Fruit fly (Drosophila melanogaster) whole organism, embryonic: ENCODE data around the gene CG6023.
A peak's percentile ranks its signal among the peaks of the same experiment; 100 is the strongest.

Experiments
- Asciz ChIP-seq: fragments of 200-800 bp; sonication (Bioruptor generic); optimal IDR thresholded peaks from 2 replicates; lab custom pipeline; 2017; ENCODE audit warnings: missing biosample characterization, mild to moderate bottlenecking, missing genetic modification characterization, missing genetic modification reagents
- Awh ChIP-seq: fragments of 200-800 bp; sonication (Bioruptor generic); IDR thresholded peaks from 2 replicates; pipeline ENCODE4, ENCODE4 v1.3.6; 2022; ENCODE audit warnings: missing biosample characterization, missing genetic modification characterization
- CG10321 ChIP-seq: fragments of 200-800 bp; sonication (Bioruptor generic); IDR thresholded peaks from 2 replicates; pipeline ENCODE4 v1.3.6; 2022; ENCODE audit warnings: missing biosample characterization, missing genetic modification characterization
- CG10654 ChIP-seq: fragments of 200-800 bp; sonication (Bioruptor generic); optimal IDR thresholded peaks from 2 replicates; lab custom pipeline; 2016; ENCODE audit warnings: missing biosample characterization, missing genetic modification characterization
- CG10979 ChIP-seq: fragments of 200-800 bp; sonication (Bioruptor generic); optimal IDR thresholded peaks from 2 replicates; lab custom pipeline; 2018; ENCODE audit warnings: missing biosample characterization, mild to moderate bottlenecking, missing genetic modification characterization, moderate library complexity
- CG11456 ChIP-seq: fragments of 200-800 bp; sonication (Bioruptor generic); IDR thresholded peaks from 3 replicates; pipeline ENCODE4 v1.3.6; 2022; ENCODE audit warnings: missing biosample characterization, missing genetic modification characterization
- CG12104 ChIP-seq: fragments of 200-800 bp; sonication (Bioruptor generic); optimal IDR thresholded peaks from 3 replicates; lab custom pipeline; 2016; ENCODE audit warnings: missing biosample characterization, missing genetic modification characterization
- CG17385 ChIP-seq: fragments of 200-800 bp; sonication (Bioruptor generic); optimal IDR thresholded peaks from 3 replicates; lab custom pipeline; 2018; ENCODE audit warnings: missing biosample characterization, mild to moderate bottlenecking, missing genetic modification characterization
- CG17568 ChIP-seq: fragments of 200-800 bp; sonication (Bioruptor generic); optimal IDR thresholded peaks from 2 replicates; lab custom pipeline; 2018; ENCODE audit warnings: missing biosample characterization, mild to moderate bottlenecking, missing genetic modification characterization, moderate library complexity
- CG1832 ChIP-seq: fragments of 200-800 bp; sonication (Bioruptor generic); optimal IDR thresholded peaks from 2 replicates; lab custom pipeline; 2017; ENCODE audit warnings: missing biosample characterization, mild to moderate bottlenecking, missing genetic modification characterization, inconsistent platforms
- CG2875 ChIP-seq: fragments of 200-800 bp; sonication (Bioruptor generic); optimal IDR thresholded peaks from 2 replicates; lab custom pipeline; 2017; ENCODE audit warnings: missing biosample characterization, mild to moderate bottlenecking, missing genetic modification characterization, missing genetic modification reagents
- CG30431 ChIP-seq: fragments of 200-800 bp; sonication (Bioruptor generic); optimal IDR thresholded peaks from 2 replicates; lab custom pipeline; 2017; ENCODE audit warnings: missing biosample characterization, missing genetic modification characterization
- CG32532 ChIP-seq: fragments of 200-800 bp; sonication (Bioruptor generic); IDR thresholded peaks from 2 replicates; pipeline ENCODE4 v1.3.6; 2022; ENCODE audit warnings: missing biosample characterization, missing genetic modification characterization
- CG32772 ChIP-seq: fragments of 200-800 bp; sonication (Bioruptor generic); IDR thresholded peaks from 2 replicates; pipeline ENCODE4 v1.3.6; 2022; ENCODE audit warnings: missing biosample characterization, missing genetic modification characterization
- CG34422 ChIP-seq: fragments of 200-800 bp; sonication (Bioruptor generic); IDR thresholded peaks from 3 replicates; pipeline ENCODE4 v1.3.6; 2022; ENCODE audit warnings: missing biosample characterization, missing genetic modification characterization
- CG4360 ChIP-seq: fragments of 200-800 bp; sonication (Bioruptor generic); IDR thresholded peaks from 2 replicates; pipeline ENCODE4 v1.3.6; 2022; ENCODE audit warnings: missing biosample characterization, missing genetic modification characterization
- CG43689 ChIP-seq: fragments of 200-800 bp; sonication (Bioruptor generic); IDR thresholded peaks from 2 replicates; pipeline ENCODE4 v1.3.6; 2022; ENCODE audit warnings: missing biosample characterization, missing genetic modification characterization
- CG6175 ChIP-seq: fragments of 200-800 bp; sonication (Bioruptor generic); IDR thresholded peaks from 3 replicates; pipeline ENCODE4 v1.3.6; 2022; ENCODE audit warnings: missing biosample characterization, missing genetic modification characterization
- CG6654 ChIP-seq: fragments of 200-800 bp; sonication (Bioruptor generic); optimal IDR thresholded peaks from 2 replicates; lab custom pipeline; 2017; ENCODE audit warnings: missing biosample characterization, mild to moderate bottlenecking, missing genetic modification characterization
- CG7987 ChIP-seq: fragments of 200-800 bp; sonication (Bioruptor generic); optimal IDR thresholded peaks from 2 replicates; lab custom pipeline; 2018; ENCODE audit warnings: missing biosample characterization, mild to moderate bottlenecking, missing genetic modification characterization, moderate library complexity
- D ChIP-seq, 2 experiments: fragments of 200-800 bp in 1 of 2; fragments of >200 bp in 1 of 2; sonication (Bioruptor generic) in 1 of 2; optimal IDR thresholded peaks; 2 replicates in 1 of 2; 3 replicates in 1 of 2; lab custom pipeline; 2017; ENCODE audit warnings: mild to moderate bottlenecking in 1 of 2, missing biosample characterization in 1 of 2, missing genetic modification characterization in 1 of 2, missing genetic modification reagents in 1 of 2
- HLHmδ ChIP-seq: fragments of 200-800 bp; sonication (Bioruptor generic); optimal IDR thresholded peaks from 2 replicates; lab custom pipeline; 2018; ENCODE audit warnings: missing biosample characterization, mild to moderate bottlenecking, missing genetic modification characterization, moderate library complexity
- Hr51 ChIP-seq, 2 experiments: fragments of 200-800 bp; sonication (Bioruptor generic); optimal IDR thresholded peaks; 2 replicates in 1 of 2; 3 replicates in 1 of 2; lab custom pipeline; 2016 to 2018; ENCODE audit warnings: missing biosample characterization in 2 of 2, missing genetic modification characterization in 2 of 2, mild to moderate bottlenecking in 1 of 2, moderate library complexity in 1 of 2
- Hsf ChIP-seq: fragments of 200-800 bp; sonication (Bioruptor generic); optimal IDR thresholded peaks from 3 replicates; lab custom pipeline; 2016; ENCODE audit warnings: missing biosample characterization, missing genetic modification characterization
- Six4 ChIP-seq: fragments of 200-800 bp; sonication (Bioruptor generic); optimal IDR thresholded peaks from 2 replicates; lab custom pipeline; 2016; ENCODE audit warnings: missing biosample characterization, missing genetic modification characterization
- Sry-δ ChIP-seq: fragments of 200-800 bp; sonication (Bioruptor generic); optimal IDR thresholded peaks from 2 replicates; lab custom pipeline; 2016; ENCODE audit warnings: missing biosample characterization, missing genetic modification characterization
- ac ChIP-seq: fragments of 200-800 bp; sonication (Bioruptor generic); optimal IDR thresholded peaks from 3 replicates; lab custom pipeline; 2017; ENCODE audit warnings: missing biosample characterization, mild to moderate bottlenecking, missing genetic modification characterization
- ap ChIP-seq: fragments of 200-800 bp; sonication (Bioruptor generic); IDR thresholded peaks from 2 replicates; pipeline ENCODE4 v1.3.6; 2022; ENCODE audit warnings: missing biosample characterization, missing genetic modification characterization
- cg ChIP-seq: fragments of 200-800 bp; sonication (Bioruptor generic); optimal IDR thresholded peaks from 3 replicates; lab custom pipeline; 2019; ENCODE audit warnings: missing biosample characterization, mild to moderate bottlenecking, missing genetic modification characterization, moderate library complexity
- crol ChIP-seq: fragments of 200-800 bp; sonication (Bioruptor generic); IDR thresholded peaks from 2 replicates; pipeline ENCODE4 v1.3.6; 2022; ENCODE audit warnings: missing biosample characterization, missing genetic modification characterization
- emc ChIP-seq: fragments of 200-800 bp; sonication (Bioruptor generic); optimal IDR thresholded peaks from 2 replicates; lab custom pipeline; 2016; ENCODE audit warnings: missing biosample characterization, missing genetic modification characterization
- gcm2 ChIP-seq: fragments of 200-800 bp; sonication (Bioruptor generic); optimal IDR thresholded peaks from 2 replicates; lab custom pipeline; 2016; ENCODE audit warnings: missing biosample characterization, missing genetic modification characterization
- grn ChIP-seq: fragments of 200-800 bp; sonication (Bioruptor generic); optimal IDR thresholded peaks from 3 replicates; lab custom pipeline; 2017; ENCODE audit warnings: missing biosample characterization, missing genetic modification characterization
- gsb-n ChIP-seq: fragments of 200-800 bp; sonication (Bioruptor generic); optimal IDR thresholded peaks from 3 replicates; lab custom pipeline; 2018; ENCODE audit warnings: missing biosample characterization, mild to moderate bottlenecking, missing genetic modification characterization
- jing ChIP-seq: fragments of 200-800 bp; sonication (Bioruptor generic); optimal IDR thresholded peaks from 2 replicates; lab custom pipeline; 2018; ENCODE audit warnings: missing biosample characterization, mild to moderate bottlenecking, missing genetic modification characterization
- kni ChIP-seq: fragments of 200-800 bp; sonication (Bioruptor generic); optimal IDR thresholded peaks from 3 replicates; lab custom pipeline; 2017; ENCODE audit warnings: mild to moderate bottlenecking, missing biosample characterization, missing genetic modification reagents, missing genetic modification characterization
- lola ChIP-seq, 3 experiments: fragments of >200 bp in 2 of 3; fragments of 200-800 bp in 1 of 3; sonication (Bioruptor generic) in 1 of 3; optimal IDR thresholded peaks; 2 replicates each; lab custom pipeline; 2017 to 2019; ENCODE audit warnings: missing biosample characterization in 3 of 3, missing genetic modification characterization in 3 of 3, mild to moderate bottlenecking in 1 of 3, moderate library complexity in 1 of 3
- pan ChIP-seq, 4 experiments: fragments of >200 bp in 3 of 4; fragments of 200-800 bp in 1 of 4; sonication (Bioruptor generic) in 1 of 4; optimal IDR thresholded peaks in 3 of 4; IDR thresholded peaks in 1 of 4; 2 replicates each; pipeline versions ENCODE4 v1.3.6 to Lab custom; 2017 to 2022; ENCODE audit warnings: missing biosample characterization in 2 of 4, missing genetic modification characterization in 2 of 4, mixed read lengths in 1 of 4
- pros ChIP-seq: fragments of 200-800 bp; sonication (Bioruptor generic); optimal IDR thresholded peaks from 3 replicates; lab custom pipeline; 2019; ENCODE audit warnings: missing biosample characterization, mild to moderate bottlenecking, missing genetic modification characterization, moderate library complexity
- sens ChIP-seq: fragments of 200-800 bp; sonication (Bioruptor generic); peaks from one replicate; lab custom pipeline; 2016; ENCODE audit warnings: missing biosample characterization, missing genetic modification characterization
- sqz ChIP-seq: fragments of 200-800 bp; sonication (Bioruptor generic); optimal IDR thresholded peaks from 3 replicates; lab custom pipeline; 2018; ENCODE audit warnings: missing biosample characterization, mild to moderate bottlenecking, missing genetic modification characterization
- stwl ChIP-seq: fragments of 200-800 bp; sonication (Bioruptor generic); optimal IDR thresholded peaks from 3 replicates; lab custom pipeline; 2018; ENCODE audit warnings: missing biosample characterization, mild to moderate bottlenecking, missing genetic modification characterization, moderate library complexity
- sug ChIP-seq: fragments of 200-800 bp; optimal IDR thresholded peaks from 2 replicates; lab custom pipeline; 2019; ENCODE audit warnings: missing biosample characterization, mild to moderate bottlenecking, missing genetic modification characterization, moderate library complexity
- tll ChIP-seq, 2 experiments: fragments of 200-800 bp in 1 of 2; fragments of >200 bp in 1 of 2; sonication (Bioruptor generic) in 1 of 2; optimal IDR thresholded peaks; 2 replicates each; lab custom pipeline; 2017 to 2019; ENCODE audit warnings: missing biosample characterization in 2 of 2, missing genetic modification characterization in 2 of 2, mild to moderate bottlenecking in 1 of 2, moderate library complexity in 1 of 2
- trem ChIP-seq: fragments of 200-800 bp; optimal IDR thresholded peaks from 3 replicates; lab custom pipeline; 2019; ENCODE audit warnings: missing biosample characterization, mild to moderate bottlenecking, missing genetic modification characterization, moderate library complexity
- twi ChIP-seq: fragments of 200-800 bp; optimal IDR thresholded peaks from 2 replicates; lab custom pipeline; 2019; ENCODE audit warnings: missing biosample characterization, mild to moderate bottlenecking, missing genetic modification characterization, moderate library complexity
- tx ChIP-seq: fragments of 200-800 bp; sonication (Bioruptor generic); optimal IDR thresholded peaks from 2 replicates; lab custom pipeline; 2016; ENCODE audit warnings: missing biosample characterization, missing genetic modification characterization

The CG6023 gene

DNA sequence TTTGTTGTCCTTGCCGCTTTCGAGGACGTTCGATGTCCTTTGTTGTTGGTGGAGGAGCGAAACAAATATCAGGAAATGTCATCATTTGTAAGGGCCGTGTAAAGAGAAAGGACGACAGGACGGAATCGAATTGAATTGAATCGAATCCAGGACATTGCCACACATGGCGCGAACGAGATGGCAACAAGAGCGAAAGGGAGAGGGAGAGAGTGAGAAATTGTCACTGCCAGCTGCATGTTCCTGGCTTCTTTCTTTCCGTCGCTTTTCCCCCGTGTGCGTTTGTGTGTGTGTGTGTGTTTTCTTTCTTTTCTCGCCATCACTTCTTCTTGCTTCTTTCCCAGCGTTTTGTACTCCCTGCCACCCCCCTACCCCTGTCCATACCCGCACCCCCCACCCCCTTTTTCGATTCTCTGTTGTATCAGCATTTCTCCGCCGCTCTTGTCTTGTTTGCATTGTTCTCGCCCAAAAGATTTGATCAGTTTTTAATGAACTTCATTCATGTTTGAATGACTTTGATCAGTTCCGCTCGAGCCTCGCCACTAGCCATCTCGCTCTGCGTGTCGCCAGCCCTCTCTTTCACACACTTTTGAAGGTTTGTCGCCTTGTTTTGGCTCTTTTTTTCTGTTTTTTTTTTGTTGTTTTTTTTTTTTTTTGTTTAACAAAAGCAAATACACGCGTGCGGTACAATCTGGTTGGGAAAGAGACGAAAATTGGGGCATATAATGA is 22.9 kb downstream of the CG6023 start:
- TF ChIP-seq tll (GFP tag; optimal IDR thresholded peaks at IDR 0.05; lab: Kevin White, UChicago) (peak in 1 of 2 experiments; percentile 4), gsb-n (tag; lab: Kevin White, UChicago) (peak; percentile 33), grn (peak; percentile 59), ac (GFP tag; lab: Kevin White, UChicago) (peak; percentile 68), Sry-δ (GFP tag; lab: Kevin White, UChicago) (no peak), trem (tag; lab: Kevin White, UChicago) (no peak), D (optimal IDR thresholded peaks at IDR 0.05; lab: Kevin White, UChicago) (peak; percentile 13), D (GFP tag; optimal IDR thresholded peaks at IDR 0.05; lab: Kevin White, UChicago) (no peak), sqz (peak; percentile 25), ap (GFP tag; lab: Robert Waterston, UW) (no peak), pros (GFP tag; lab: Kevin White, UChicago) (peak; percentile 41), stwl (no peak), CG32772 (GFP tag; lab: Robert Waterston, UW) (peak; percentile 51), twi (tag; lab: Kevin White, UChicago) (peak; percentile 78), pan (optimal IDR thresholded peaks at IDR 0.05; lab: Kevin White, UChicago) (no peak), pan (GFP tag; optimal IDR thresholded peaks at IDR 0.05 in 1 of 2, IDR thresholded peaks at IDR 0.05 in 1 of 2) (peak in 1 of 2 experiments; percentile 63), crol (peak; percentile 92), Awh (GFP tag; lab: Robert Waterston, UW) (peak; percentile 75; the same call in 1 of the 2 replicates), CG10321 (GFP tag; lab: Robert Waterston, UW) (0 out of 2 replicates have a peak, but pooled peaks have one; percentile 30), cg (GFP tag; lab: Kevin White, UChicago) (peak; percentile 37), kni (peak; percentile 18), CG1832 (GFP tag; lab: Kevin White, UChicago) (peak; percentile 71), CG4360 (GFP tag; lab: Robert Waterston, UW) (peak; percentile 36; the same call in 1 of the 2 replicates), CG7987 (no peak)

DNA sequence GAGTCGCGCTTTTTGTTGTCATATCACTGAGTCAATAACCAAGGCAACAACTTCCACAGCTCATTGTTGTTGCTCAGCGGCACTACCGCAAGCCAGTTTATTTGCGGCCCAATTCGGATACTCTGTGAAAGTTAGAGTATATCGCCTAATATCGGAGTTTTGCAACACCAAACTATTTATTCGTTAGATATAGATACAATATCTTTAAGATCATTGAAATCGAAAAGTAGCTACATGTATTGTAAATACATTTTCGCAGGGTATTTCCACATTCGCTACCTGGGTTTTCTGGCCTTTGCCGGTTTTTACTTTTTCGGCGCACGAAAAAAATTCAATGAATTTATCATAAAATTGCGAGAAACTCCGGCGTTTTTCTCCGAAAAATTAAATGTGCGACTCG is 27.0 kb downstream of the CG6023 start:
- TF ChIP-seq Hr51 (GFP tag; optimal IDR thresholded peaks at IDR 0.05; lab: Kevin White, UChicago) (peak; percentile 32 to 83), HLHmδ (no peak), emc (GFP tag; lab: Kevin White, UChicago) (peak; percentile 12), CG32532 (GFP tag; lab: Robert Waterston, UW) (peak; percentile 83), gcm2 (GFP tag; lab: Kevin White, UChicago) (peak; percentile 10), D (optimal IDR thresholded peaks at IDR 0.05; lab: Kevin White, UChicago) (no peak), D (GFP tag; optimal IDR thresholded peaks at IDR 0.05; lab: Kevin White, UChicago) (no peak), sens (GFP tag; lab: Kevin White, UChicago) (peak; percentile 92), CG17385 (GFP tag; lab: Kevin White, UChicago) (peak; percentile 64), Sry-δ (GFP tag; lab: Kevin White, UChicago) (peak; percentile 7), Hsf (peak; percentile 58), CG6654 (GFP tag; lab: Kevin White, UChicago) (no peak), CG34422 (GFP tag; lab: Robert Waterston, UW) (peak; percentile 84), CG10654 (peak; percentile 24), tx (GFP tag; lab: Kevin White, UChicago) (peak; percentile 42), jing (peak; percentile 54), CG30431 (GFP tag; lab: Kevin White, UChicago) (peak; percentile 21), CG11456 (GFP tag; lab: Robert Waterston, UW) (peak; percentile 84), sug (tag; lab: Kevin White, UChicago) (peak; percentile 15), lola (GFP tag; optimal IDR thresholded peaks at IDR 0.05; lab: Kevin White, UChicago) (no peak), CG6175 (GFP tag; lab: Robert Waterston, UW) (peak; percentile 68; the same call in 2 of the 3 replicates), CG2875 (GFP tag; lab: Kevin White, UChicago) (peak; percentile 36), CG43689 (GFP tag; lab: Robert Waterston, UW) (peak; percentile 71), Asciz (peak; percentile 41), CG17568 (GFP tag; lab: Kevin White, UChicago) (peak; percentile 55), CG12104 (GFP tag; lab: Kevin White, UChicago) (peak; percentile 37), CG10979 (tag; lab: Kevin White, UChicago) (peak; percentile 44), Six4 (GFP tag; lab: Kevin White, UChicago) (peak; percentile 10)
